Worm (Caenorhabditis elegans) whole organism, young adult: ENCODE data around the gene rpc-2.

Experiments used
- B0019.2 ChIP-seq: fragments of 200-800 bp; sonication (Bioruptor generic); conservative IDR thresholded peaks from 2 replicates; pipeline ENCODE4 v1.3.6; 2022; ENCODE audit warnings: missing genetic modification reagents, missing genetic modification characterization, missing compliant biosample characterization
- F37B4.10 ChIP-seq: fragments of 200-800 bp; sonication (Bioruptor generic); IDR thresholded peaks from 2 replicates; pipeline ENCODE4 v1.3.6; 2022; ENCODE audit warnings: missing genetic modification characterization, missing compliant biosample characterization
- F49E8.2 ChIP-seq: sonication (generic microtip); optimal IDR thresholded peaks from 3 replicates; lab custom pipeline; 2017; ENCODE audit warnings: missing genetic modification characterization, mild to moderate bottlenecking, missing compliant biosample characterization, antibody characterized with exemption, moderate library complexity; ENCODE audit not compliant: insufficient read depth
- K11D2.4 ChIP-seq: fragments of 200-800 bp; sonication (Bioruptor generic); IDR thresholded peaks from 2 replicates; pipeline ENCODE4 v1.3.6; 2022; ENCODE audit warnings: missing genetic modification reagents, missing genetic modification characterization, missing compliant biosample characterization
- Y67H2A.10 ChIP-seq: fragments of 200-800 bp; sonication (Bioruptor generic); conservative IDR thresholded peaks from 2 replicates; pipeline ENCODE4 v1.3.6; 2022; ENCODE audit warnings: missing genetic modification reagents, missing genetic modification characterization, missing compliant biosample characterization
- Y95B8A.8 ChIP-seq: fragments of 200-800 bp; sonication (Bioruptor generic); IDR thresholded peaks from 2 replicates; pipeline ENCODE4 v1.3.6; 2022; ENCODE audit warnings: missing genetic modification reagents, missing genetic modification characterization, missing compliant biosample characterization
- aptf-2 ChIP-seq: fragments of 200-800 bp; sonication (Bioruptor generic); conservative IDR thresholded peaks from 2 replicates; pipeline ENCODE4 v1.3.6; 2022; ENCODE audit warnings: missing genetic modification reagents, missing genetic modification characterization, missing compliant biosample characterization
- attf-3 ChIP-seq: fragments of 200-800 bp; sonication (Bioruptor generic); conservative IDR thresholded peaks from 2 replicates; pipeline ENCODE4 v1.3.6; 2022; ENCODE audit warnings: missing genetic modification reagents, missing genetic modification characterization, missing compliant biosample characterization
- bed-2 ChIP-seq: fragments of 200-800 bp; sonication (Bioruptor generic); IDR thresholded peaks from 2 replicates; pipeline ENCODE4 v1.3.6; 2022; ENCODE audit warnings: missing genetic modification reagents, missing genetic modification characterization, missing compliant biosample characterization
- cebp-1 ChIP-seq, 2 experiments: fragments of 200-800 bp in 1 of 2; sonication (Bioruptor generic) in 1 of 2; sonication (generic microtip) in 1 of 2; IDR thresholded peaks in 1 of 2; optimal IDR thresholded peaks in 1 of 2; 2 replicates each; pipeline versions ENCODE4 v1.3.6 to Lab custom; 2017 to 2022; ENCODE audit warnings: missing compliant biosample characterization in 2 of 2, missing genetic modification characterization in 2 of 2, mild to moderate bottlenecking in 1 of 2, missing genetic modification reagents in 1 of 2, moderate library complexity in 1 of 2
- ceh-27 ChIP-seq: fragments of 200-800 bp; sonication (Bioruptor generic); optimal IDR thresholded peaks from 2 replicates; lab custom pipeline; 2018; ENCODE audit warnings: mild to moderate bottlenecking, missing genetic modification characterization, moderate library complexity, missing compliant biosample characterization
- ceh-58 ChIP-seq: fragments of 200-800 bp; sonication (Bioruptor generic); IDR thresholded peaks from 2 replicates; pipeline ENCODE4 v1.3.6; 2022; ENCODE audit warnings: missing genetic modification characterization, missing compliant biosample characterization
- ceh-79 ChIP-seq: sonication (generic microtip); optimal IDR thresholded peaks from 2 replicates; lab custom pipeline; 2017; ENCODE audit warnings: mild to moderate bottlenecking, missing genetic modification characterization, missing compliant biosample characterization
- dox-1 ChIP-seq: fragments of 200-800 bp; sonication (Bioruptor generic); IDR thresholded peaks from 2 replicates; pipeline ENCODE4 v1.3.6; 2022; ENCODE audit warnings: missing genetic modification reagents, missing genetic modification characterization, missing compliant biosample characterization
- dpff-1 ChIP-seq: sonication (generic microtip); optimal IDR thresholded peaks from 2 replicates; lab custom pipeline; 2017; ENCODE audit warnings: mild to moderate bottlenecking, missing genetic modification characterization, missing compliant biosample characterization
- efl-1 ChIP-seq: fragments of 150-350 bp; optimal IDR thresholded peaks from 2 replicates; lab custom pipeline; 2014; ENCODE audit warnings: missing biosample characterization, missing genetic modification reagents, missing genetic modification characterization
- hlh-12 ChIP-seq: sonication (generic microtip); optimal IDR thresholded peaks from 2 replicates; lab custom pipeline; 2016; ENCODE audit warnings: missing genetic modification characterization, missing compliant biosample characterization
- hlh-26 ChIP-seq: fragments of 200-800 bp; sonication (Bioruptor generic); conservative IDR thresholded peaks from 2 replicates; pipeline ENCODE4 v1.3.6; 2022; ENCODE audit warnings: missing genetic modification reagents, missing genetic modification characterization, missing compliant biosample characterization
- hmg-1.2 ChIP-seq: fragments of 200-800 bp; sonication (Bioruptor generic); IDR thresholded peaks from 2 replicates; pipeline ENCODE4 v1.3.6; 2022; ENCODE audit warnings: missing genetic modification reagents, missing genetic modification characterization, missing compliant biosample characterization
- lag-1 ChIP-seq: fragments of 200-800 bp; sonication (Bioruptor generic); IDR thresholded peaks from 2 replicates; pipeline ENCODE4 v1.3.6; 2022; ENCODE audit warnings: missing genetic modification reagents, missing genetic modification characterization, missing compliant biosample characterization
- let-526 ChIP-seq: fragments of 200-800 bp; sonication (Bioruptor generic); IDR thresholded peaks from 2 replicates; pipeline ENCODE4 v1.3.6; 2022; ENCODE audit warnings: missing genetic modification reagents, missing genetic modification characterization, missing compliant biosample characterization
- let-607 ChIP-seq, 2 experiments: fragments of 200-800 bp in 1 of 2; sonication (Bioruptor generic) in 1 of 2; sonication (generic microtip) in 1 of 2; optimal IDR thresholded peaks; 2 replicates each; lab custom pipeline; 2016 to 2018; ENCODE audit warnings: mild to moderate bottlenecking in 2 of 2, missing compliant biosample characterization in 2 of 2, missing genetic modification characterization in 2 of 2, moderate library complexity in 2 of 2, missing genotype in 1 of 2
- lin-26 ChIP-seq: fragments of 200-800 bp; sonication (Bioruptor generic); IDR thresholded peaks from 2 replicates; pipeline ENCODE4 v1.3.6; 2022; ENCODE audit warnings: missing genetic modification reagents, missing genetic modification characterization, missing compliant biosample characterization
- lin-35 ChIP-seq, 3 experiments: fragments of 150-350 bp in 2 of 3; sonication (generic microtip) in 1 of 3; optimal IDR thresholded peaks; 2 replicates each; lab custom pipeline; 2014 to 2018; ENCODE audit warnings: missing biosample characterization in 3 of 3, missing genetic modification characterization in 3 of 3, missing genetic modification reagents in 3 of 3
- lin-40 ChIP-seq: sonication (generic microtip); optimal IDR thresholded peaks from 2 replicates; lab custom pipeline; 2016; ENCODE audit warnings: missing genetic modification characterization, mild to moderate bottlenecking, missing compliant biosample characterization, missing genotype, missing genetic modification reagents
- lin-54 ChIP-seq: fragments of 200-800 bp; sonication (Bioruptor generic); optimal IDR thresholded peaks from 2 replicates; lab custom pipeline; 2018; ENCODE audit warnings: mild to moderate bottlenecking, missing genetic modification characterization, missing compliant biosample characterization
- lsl-1 ChIP-seq: fragments of 200-800 bp; sonication (Bioruptor generic); optimal IDR thresholded peaks from 2 replicates; lab custom pipeline; 2018; ENCODE audit warnings: mild to moderate bottlenecking, missing genetic modification characterization, moderate library complexity, missing compliant biosample characterization
- lsy-27 ChIP-seq: sonication (generic microtip); optimal IDR thresholded peaks from 2 replicates; lab custom pipeline; 2017; ENCODE audit warnings: missing genetic modification characterization, mild to moderate bottlenecking, missing compliant biosample characterization, antibody characterized with exemption, missing genotype, borderline replicate concordance; ENCODE audit not compliant: insufficient read depth
- mcd-1 ChIP-seq: fragments of 200-800 bp; sonication (Bioruptor generic); IDR thresholded peaks from 2 replicates; pipeline ENCODE4 v1.3.6; 2022; ENCODE audit warnings: missing genetic modification reagents, missing genetic modification characterization, missing compliant biosample characterization
- mes-4 ChIP-seq: sonication (generic microtip); optimal IDR thresholded peaks from 2 replicates; lab custom pipeline; 2016; ENCODE audit warnings: missing genotype, missing genetic modification characterization, missing compliant biosample characterization
- mxl-1 ChIP-seq: sonication (generic microtip); optimal IDR thresholded peaks from 2 replicates; lab custom pipeline; 2016; ENCODE audit warnings: missing genetic modification characterization, missing compliant biosample characterization
- nfya-1 ChIP-seq: sonication (generic microtip); optimal IDR thresholded peaks from 2 replicates; lab custom pipeline; 2017; ENCODE audit warnings: antibody characterized with exemption, missing compliant biosample characterization, missing genetic modification characterization, borderline replicate concordance; ENCODE audit not compliant: insufficient read depth
- nfya-2 ChIP-seq: fragments of 200-800 bp; sonication (Bioruptor generic); IDR thresholded peaks from 2 replicates; pipeline ENCODE4 v1.3.6; 2022; ENCODE audit warnings: missing genetic modification reagents, missing genetic modification characterization, missing compliant biosample characterization
- nfyb-1 ChIP-seq: fragments of 200-800 bp; sonication (Bioruptor generic); IDR thresholded peaks from 2 replicates; pipeline ENCODE4 v1.3.6; 2022; ENCODE audit warnings: missing genetic modification reagents, missing genetic modification characterization, missing compliant biosample characterization
- nhr-179 ChIP-seq: sonication (generic microtip); optimal IDR thresholded peaks from 2 replicates; lab custom pipeline; 2016; ENCODE audit warnings: mild to moderate bottlenecking, missing genetic modification characterization, missing compliant biosample characterization
- nhr-27 ChIP-seq: fragments of 200-800 bp; sonication (Bioruptor generic); optimal IDR thresholded peaks from 2 replicates; lab custom pipeline; 2018; ENCODE audit warnings: mild to moderate bottlenecking, missing genetic modification characterization, moderate library complexity, missing compliant biosample characterization
- nhr-80 ChIP-seq: sonication (generic microtip); optimal IDR thresholded peaks from 2 replicates; lab custom pipeline; 2016; ENCODE audit warnings: missing genetic modification characterization, missing compliant biosample characterization
- pha-4 ChIP-seq: fragments of 150-350 bp; sonication (generic microtip); optimal IDR thresholded peaks from 2 replicates; lab custom pipeline; 2014; ENCODE audit warnings: missing biosample characterization, missing genetic modification reagents, missing genetic modification characterization
- rpc-1 ChIP-seq, 2 experiments: fragments of 150-350 bp in 1 of 2; sonication (generic microtip) in 1 of 2; optimal IDR thresholded peaks; 2 replicates each; lab custom pipeline; 2014 to 2018; ENCODE audit warnings: missing biosample characterization in 1 of 2, missing genetic modification characterization in 1 of 2, missing genetic modification reagents in 1 of 2, missing genotype in 1 of 2
- snpc-1.1 ChIP-seq: sonication (generic microtip); optimal IDR thresholded peaks from 2 replicates; lab custom pipeline; 2017; ENCODE audit warnings: missing genetic modification characterization, mild to moderate bottlenecking, missing compliant biosample characterization, antibody characterized with exemption, moderate library complexity, missing genotype, missing genetic modification reagents; ENCODE audit not compliant: insufficient read depth
- snpc-1.3 ChIP-seq: sonication (generic microtip); optimal IDR thresholded peaks from 2 replicates; lab custom pipeline; 2017; ENCODE audit warnings: missing genetic modification characterization, mild to moderate bottlenecking, missing compliant biosample characterization, antibody characterized with exemption, moderate library complexity, missing genotype, missing genetic modification reagents; ENCODE audit not compliant: insufficient read depth
- tlf-1 ChIP-seq: fragments of 200-800 bp; sonication (Bioruptor generic); optimal IDR thresholded peaks from 2 replicates; lab custom pipeline; 2018; ENCODE audit warnings: mild to moderate bottlenecking, missing genetic modification characterization, missing compliant biosample characterization
- unc-62 ChIP-seq: fragments of 150-350 bp; optimal IDR thresholded peaks from 2 replicates; lab custom pipeline; 2014; ENCODE audit warnings: missing biosample characterization, missing genetic modification reagents, missing genetic modification characterization
- xnd-1 ChIP-seq: sonication (generic microtip); optimal IDR thresholded peaks from 2 replicates; lab custom pipeline; 2016; ENCODE audit warnings: missing genotype, missing genetic modification reagents, missing genetic modification characterization, missing compliant biosample characterization
- ztf-18 ChIP-seq: sonication (generic microtip); optimal IDR thresholded peaks from 2 replicates; lab custom pipeline; 2016; ENCODE audit warnings: missing genotype, mild to moderate bottlenecking, missing genetic modification characterization, missing compliant biosample characterization

Gene rpc-2

DNA sequence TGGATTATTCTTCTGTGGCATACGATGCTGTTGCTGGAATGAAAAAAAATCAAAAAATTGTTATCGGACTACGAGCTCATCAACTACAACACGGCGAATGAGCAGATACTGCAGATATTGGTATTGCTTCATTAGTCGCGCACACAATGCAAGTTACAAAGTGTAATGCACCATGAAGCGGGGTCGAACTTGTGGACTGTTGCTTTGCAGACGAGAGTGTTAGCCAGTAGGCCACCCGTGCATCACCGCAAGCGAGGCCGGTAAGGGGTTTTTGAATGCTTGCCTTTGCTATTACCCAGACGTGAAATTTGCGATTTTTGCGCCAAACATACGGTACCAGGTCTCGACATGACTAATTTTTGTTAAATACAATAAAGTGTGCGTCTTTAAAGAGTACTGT, 44.8 kb downstream of the rpc-2 start (continued):
- TF ChIP-seq lin-35 (GFP tag; optimal IDR thresholded peaks at IDR 0.05; lab: Kevin White, UChicago): peak in 1 of 3 experiments; percentile 57
- TF ChIP-seq lsy-27: no peak
- no peak for TF ChIP-seq efl-1 (GFP tag; lab: Kevin White, UChicago)
- peak; percentile 96 for TF ChIP-seq lin-26
- no peak for TF ChIP-seq lag-1 (GFP tag; lab: Robert Waterston, UW)
- TF ChIP-seq snpc-1.1: peak; percentile 57
- no peak for TF ChIP-seq let-526 (GFP tag; lab: Robert Waterston, UW)

DNA sequence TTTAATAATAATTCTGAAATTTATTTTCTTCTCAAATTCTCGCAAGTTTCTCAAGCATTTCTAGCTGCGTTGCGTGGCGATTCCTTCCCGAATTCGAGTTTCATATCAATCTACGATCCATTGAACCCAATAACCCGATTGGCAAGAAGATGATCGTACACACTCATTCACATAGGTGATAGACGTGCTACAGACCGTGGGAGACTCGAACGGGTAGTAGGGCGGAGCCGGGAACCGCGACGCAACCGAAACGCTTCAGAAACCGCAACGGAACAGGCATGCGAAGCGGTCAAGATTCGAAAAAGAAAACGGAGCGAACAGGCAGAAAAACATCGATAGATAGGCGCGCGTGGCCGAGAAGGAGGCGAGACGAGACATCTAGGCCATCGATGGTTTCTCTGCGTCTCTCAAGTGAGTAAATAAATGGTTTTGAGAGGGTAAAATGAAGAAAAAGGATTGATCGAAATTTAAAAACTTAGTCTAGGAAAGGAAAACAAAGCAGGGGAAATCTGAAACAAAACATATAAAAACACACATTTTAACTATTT, 46.3 kb downstream of the rpc-2 start, which contains the start of gene madf-11:
madf-11 (minus strand) TSS at position 51 of the 548 bp plus-strand sequence.
- TF ChIP-seq ceh-58 (no peak), unc-62 (GFP tag; lab: Kevin White, UChicago) (no peak), lin-40 (peak; percentile 39), nfya-2 (GFP tag; lab: Robert Waterston, UW) (no peak), nhr-27 (tag; lab: Kevin White, UChicago) (no peak), hlh-12 (no peak), xnd-1 (tag; lab: Kevin White, UChicago) (no peak), F37B4.10 (GFP tag; lab: Robert Waterston, UW) (no peak), tlf-1 (no peak), attf-3 (GFP tag; lab: Robert Waterston, UW) (peak; percentile 31; the same call in 1 of the 2 replicates), pha-4 (peak; percentile 19), mes-4 (tag; lab: Kevin White, UChicago) (no peak), mxl-1 (tag; lab: Kevin White, UChicago) (no peak), hlh-26 (GFP tag; lab: Robert Waterston, UW) (no peak), nfya-1 (tag; lab: Kevin White, UChicago) (no peak), dpff-1 (tag; lab: Kevin White, UChicago) (no peak), K11D2.4 (0 out of 2 replicates have a peak, but pooled peaks have one; percentile 17), cebp-1 (GFP tag; IDR thresholded peaks at IDR 0.05; lab: Robert Waterston, UW) (no peak), cebp-1 (tag; optimal IDR thresholded peaks at IDR 0.05; lab: Kevin White, UChicago) (peak; percentile 58), nhr-179 (tag; lab: Kevin White, UChicago) (no peak), lsl-1 (GFP tag; lab: Kevin White, UChicago) (no peak), ceh-79 (tag; lab: Kevin White, UChicago) (no peak), B0019.2 (GFP tag; lab: Robert Waterston, UW) (no peak), ceh-27 (GFP tag; lab: Kevin White, UChicago) (peak; percentile 83), lin-54 (GFP tag; lab: Kevin White, UChicago) (peak; percentile 60), nfyb-1 (GFP tag; lab: Robert Waterston, UW) (0 out of 2 replicates have a peak, but pooled peaks have one; percentile 35), dox-1 (peak; percentile 33; the same call in 1 of the 2 replicates), Y67H2A.10 (GFP tag; lab: Robert Waterston, UW) (no peak; the same call in 1 of the 2 replicates), let-607 (tag; optimal IDR thresholded peaks at IDR 0.05; lab: Kevin White, UChicago) (no peak), mcd-1 (GFP tag; lab: Robert Waterston, UW) (peak; percentile 66), aptf-2 (GFP tag; lab: Robert Waterston, UW) (peak; percentile 45; the same call in 1 of the 2 replicates), rpc-1 (optimal IDR thresholded peaks at IDR 0.05; lab: Kevin White, UChicago) (no peak), rpc-1 (tag; optimal IDR thresholded peaks at IDR 0.05; lab: Kevin White, UChicago) (no peak), nhr-80 (tag; lab: Kevin White, UChicago) (peak; percentile 53), hmg-1.2 (peak; percentile 57; the same call in 1 of the 2 replicates), F49E8.2 (tag; lab: Kevin White, UChicago) (no peak), bed-2 (GFP tag; lab: Robert Waterston, UW) (no peak; the same call in 1 of the 2 replicates), Y95B8A.8 (GFP tag; lab: Robert Waterston, UW) (no peak), snpc-1.3 (tag; lab: Kevin White, UChicago) (no peak), ztf-18 (peak; percentile 9)
